Worm (Caenorhabditis elegans): ENCODE measurements around the gene F20G2.5.

ce11 chrV:13796246-13796776 is 25.0 kb downstream of the F20G2.5 start, which contains the start of gene twk-32:
- TF ChIP-seq unc-62 (GFP tag; optimal IDR thresholded peaks at IDR 0.05) (no peak), nhr-11 (tag; optimal IDR thresholded peaks at IDR 0.05) (no peak), Y55F3AM.14 (GFP tag; optimal IDR thresholded peaks at IDR 0.05) (no peak), egl-27 (tag; optimal IDR thresholded peaks at IDR 0.05) (no peak), C34F6.9 (tag; optimal IDR thresholded peaks at IDR 0.05) (no peak), fos-1 (tag; optimal IDR thresholded peaks at IDR 0.05) (no peak), elt-3 (tag; optimal IDR thresholded peaks at IDR 0.05) (no peak), lin-39 (tag; optimal IDR thresholded peaks at IDR 0.05) (no peak), mbf-1 (tag; optimal IDR thresholded peaks at IDR 0.05) (no peak)
